Worm (Caenorhabditis elegans): Measurements from ENCODE around the gene Y75B8A.13.

Gene Y75B8A.13

ce11 chrIII:12205271-12205670 lies 10.2 kb downstream of the Y75B8A.13 start:
- TF ChIP-seq nhr-2 (tag; optimal IDR thresholded peaks at IDR 0.05) (no peak), unc-62 (GFP tag; optimal IDR thresholded peaks at IDR 0.05) (no peak), nhr-237 (tag; optimal IDR thresholded peaks at IDR 0.05) (no peak), ceh-43 (GFP tag; optimal IDR thresholded peaks at IDR 0.05) (no peak), tbx-8 (GFP tag; optimal IDR thresholded peaks at IDR 0.05) (no peak), elt-1 (tag; optimal IDR thresholded peaks at IDR 0.05; ENCODE audit: borderline replicate concordance, insufficient read depth) (no peak), bed-3 (GFP tag; optimal IDR thresholded peaks at IDR 0.05) (no peak), lin-32 (GFP tag; optimal IDR thresholded peaks at IDR 0.05) (no peak), elt-3 (tag; optimal IDR thresholded peaks at IDR 0.05) (no peak), mab-5 (tag; optimal IDR thresholded peaks at IDR 0.05) (no peak), drap-1 (GFP tag; optimal IDR thresholded peaks at IDR 0.05) (no peak), unc-39 (tag; optimal IDR thresholded peaks at IDR 0.05) (no peak), mls-2 (tag; optimal IDR thresholded peaks at IDR 0.05) (no peak), nhr-12 (tag; optimal IDR thresholded peaks at IDR 0.05) (no peak), blmp-1 (tag; optimal IDR thresholded peaks at IDR 0.05) (no peak)

DNA sequence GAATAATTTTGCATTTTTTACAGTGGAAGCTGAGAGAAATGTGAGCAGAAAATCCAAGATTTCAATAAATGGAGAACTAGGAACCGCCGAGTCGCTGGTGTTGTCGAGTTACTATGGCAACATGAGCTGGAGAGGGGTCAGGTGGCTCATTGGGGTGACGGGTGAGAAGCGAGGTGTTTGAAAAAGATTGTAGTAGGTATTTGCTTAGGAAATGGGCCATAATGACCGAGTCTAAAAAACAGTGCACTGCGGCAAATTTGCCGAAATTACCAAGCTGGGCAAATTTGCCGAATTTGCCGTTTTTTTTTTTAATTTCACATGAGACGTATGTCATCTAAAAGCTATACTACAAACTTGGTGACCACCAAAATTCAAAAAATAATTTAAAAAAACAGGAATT lies 13.1 kb downstream of the Y75B8A.13 start, which contains the start of gene osm-12:
Gene osm-12, minus strand, starts transcription at position 101 of the 400 bp plus-strand sequence.
- no peak for TF ChIP-seq lin-13 (tag; optimal IDR thresholded peaks at IDR 0.05)

ce11 chrIII:12198135-12198534 lies 17.4 kb downstream of the Y75B8A.13 start:
- TF ChIP-seq elt-1 (tag; optimal IDR thresholded peaks at IDR 0.05; ENCODE audit: borderline replicate concordance, insufficient read depth) (no peak), pha-4 (tag; optimal IDR thresholded peaks at IDR 0.05) (no peak), tbx-8 (GFP tag; optimal IDR thresholded peaks at IDR 0.05) (no peak), nhr-237 (tag; optimal IDR thresholded peaks at IDR 0.05) (no peak), ces-1 (GFP tag; optimal IDR thresholded peaks at IDR 0.05) (no peak), unc-120 (tag; optimal IDR thresholded peaks at IDR 0.05; ENCODE audit: poor library complexity, severe bottlenecking) (no peak), unc-39 (tag; optimal IDR thresholded peaks at IDR 0.05) (no peak), nhr-2 (tag; optimal IDR thresholded peaks at IDR 0.05) (no peak), zip-8 (tag; optimal IDR thresholded peaks at IDR 0.05) (no peak), sptf-1 (tag; optimal IDR thresholded peaks at IDR 0.05) (no peak), unc-62 (GFP tag; optimal IDR thresholded peaks at IDR 0.05) (no peak), lsy-2 (tag; optimal IDR thresholded peaks at IDR 0.05) (no peak), ztf-11 (tag; optimal IDR thresholded peaks at IDR 0.05) (no peak), ceh-83 (GFP tag; optimal IDR thresholded peaks at IDR 0.05) (no peak), nhr-76 (tag; optimal IDR thresholded peaks at IDR 0.05) (no peak), mab-5 (tag; optimal IDR thresholded peaks at IDR 0.05) (no peak), snpc-4 (tag; optimal IDR thresholded peaks at IDR 0.05) (no peak), blmp-1 (tag; optimal IDR thresholded peaks at IDR 0.05) (no peak), nhr-28 (tag; optimal IDR thresholded peaks at IDR 0.05) (no peak), lin-13 (tag; optimal IDR thresholded peaks at IDR 0.05) (no peak)

DNA sequence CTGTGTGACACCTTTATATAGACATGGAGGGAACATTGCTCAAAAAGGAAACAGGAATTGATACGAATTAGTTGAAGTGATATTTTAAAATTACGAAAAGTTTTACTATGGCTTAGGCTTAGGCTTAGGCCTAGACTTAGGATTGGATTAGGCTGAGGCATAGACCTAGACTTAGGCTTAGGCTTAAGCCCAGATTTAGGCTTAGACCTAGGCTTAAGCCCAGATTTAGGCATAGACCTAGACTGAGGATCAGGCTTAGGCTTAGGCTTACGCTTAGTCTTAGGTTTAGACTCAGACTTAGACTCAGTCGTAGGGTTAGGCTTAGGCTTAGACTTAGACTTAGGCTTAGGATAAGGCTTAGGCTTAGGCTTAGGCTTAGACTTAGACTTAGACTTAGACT lies 19.5 kb downstream of the Y75B8A.13 start:
- TF ChIP-seq zip-8 (tag; optimal IDR thresholded peaks at IDR 0.05) (no peak), lin-13 (tag; optimal IDR thresholded peaks at IDR 0.05) (no peak), pha-4 (tag; optimal IDR thresholded peaks at IDR 0.05) (no peak), elt-1 (tag; optimal IDR thresholded peaks at IDR 0.05; ENCODE audit: borderline replicate concordance, insufficient read depth) (no peak), mls-2 (tag; optimal IDR thresholded peaks at IDR 0.05) (no peak), ceh-39 (tag; optimal IDR thresholded peaks at IDR 0.05) (no peak), unc-62 (GFP tag; optimal IDR thresholded peaks at IDR 0.05) (no peak), sem-2 (GFP tag; optimal IDR thresholded peaks at IDR 0.05) (no peak), nhr-76 (tag; optimal IDR thresholded peaks at IDR 0.05) (no peak)

DNA sequence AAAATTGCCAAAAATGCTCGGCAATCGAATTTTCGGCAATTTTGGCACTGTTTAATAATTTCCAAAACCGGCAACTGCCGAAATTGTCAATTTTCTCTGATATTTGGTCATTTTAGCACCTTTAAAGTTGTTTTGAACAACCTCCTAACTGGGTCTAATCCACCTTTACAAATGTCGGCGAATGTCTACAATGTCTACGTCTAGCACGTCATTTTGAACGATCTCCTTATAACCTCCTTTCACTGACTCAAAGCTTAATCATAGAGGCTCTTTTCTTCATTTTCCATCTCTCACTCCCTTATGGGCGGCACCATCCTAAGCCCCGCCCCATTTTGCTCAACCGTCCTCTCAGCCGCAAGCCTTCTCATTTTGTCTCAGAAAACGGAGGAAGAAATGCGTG lies 21.3 kb downstream of the Y75B8A.13 start, which contains the start of gene Y75B8A.44:
Gene Y75B8A.44, plus strand, starts transcription at position 301 of the 400 bp plus-strand sequence.
- TF ChIP-seq ceh-39 (tag; optimal IDR thresholded peaks at IDR 0.05) = no peak
- no peak for TF ChIP-seq M03D4.4 (tag; optimal IDR thresholded peaks at IDR 0.05)
- TF ChIP-seq pha-4 (tag; optimal IDR thresholded peaks at IDR 0.05) = no peak
- no peak for TF ChIP-seq mls-2 (tag; optimal IDR thresholded peaks at IDR 0.05)

- TF ChIP-seq hlh-1 (tag; optimal IDR thresholded peaks at IDR 0.05) (no peak), mab-5 (tag; optimal IDR thresholded peaks at IDR 0.05) (no peak), zip-8 (tag; optimal IDR thresholded peaks at IDR 0.05) (no peak), ces-1 (GFP tag; optimal IDR thresholded peaks at IDR 0.05) (no peak), nhr-237 (tag; optimal IDR thresholded peaks at IDR 0.05) (no peak), sptf-1 (tag; optimal IDR thresholded peaks at IDR 0.05) (no peak), ztf-11 (tag; optimal IDR thresholded peaks at IDR 0.05) (no peak), nhr-12 (tag; optimal IDR thresholded peaks at IDR 0.05) (no peak), mep-1 (tag; optimal IDR thresholded peaks at IDR 0.05) (no peak), elt-1 (tag; optimal IDR thresholded peaks at IDR 0.05; ENCODE audit: borderline replicate concordance, insufficient read depth) (no peak), lin-13 (tag; optimal IDR thresholded peaks at IDR 0.05) (no peak), ceh-83 (GFP tag; optimal IDR thresholded peaks at IDR 0.05) (no peak), ceh-39 (tag; optimal IDR thresholded peaks at IDR 0.05) (no peak), mls-2 (tag; optimal IDR thresholded peaks at IDR 0.05) (no peak)
These were observed 27.3 kb downstream of the Y75B8A.13 start for ce11 chrIII:12188236-12188635.

Data from whole organism, mixed stage, embryonic.